Fruit fly (Drosophila melanogaster) whole organism, embryonic: ENCODE measurements around the gene CG12992.

ENCODE experiments used
- Abd-B ChIP-seq: fragments of 200-800 bp; sonication (Bioruptor generic); optimal IDR thresholded peaks from 2 replicates; lab custom pipeline; 2018; ENCODE audit warnings: missing biosample characterization, mild to moderate bottlenecking, missing genetic modification characterization, moderate library complexity
- Adf1 ChIP-seq: fragments of 200-800 bp; sonication (Bioruptor generic); IDR thresholded peaks from 2 replicates; pipeline ENCODE4 v1.3.6; 2022; ENCODE audit warnings: missing biosample characterization, missing genetic modification characterization
- Blimp-1 ChIP-seq: fragments of 200-800 bp; sonication (Bioruptor generic); optimal IDR thresholded peaks from 3 replicates; lab custom pipeline; 2018; ENCODE audit warnings: missing biosample characterization, missing genetic modification characterization, mild to moderate bottlenecking, moderate library complexity, missing genetic modification reagents
- CG10209 ChIP-seq: fragments of 200-800 bp; sonication (Bioruptor generic); optimal IDR thresholded peaks from 3 replicates; lab custom pipeline; 2017; ENCODE audit warnings: missing biosample characterization, mild to moderate bottlenecking, missing genetic modification characterization, missing genetic modification reagents
- CG12155 ChIP-seq: fragments of 200-800 bp; sonication (Bioruptor generic); optimal IDR thresholded peaks from 3 replicates; lab custom pipeline; 2016; ENCODE audit warnings: missing biosample characterization, missing genetic modification characterization
- CG12769 ChIP-seq: fragments of 200-800 bp; sonication (Bioruptor generic); optimal IDR thresholded peaks from 2 replicates; lab custom pipeline; 2019; ENCODE audit warnings: missing biosample characterization, mild to moderate bottlenecking, missing genetic modification characterization, moderate library complexity
- CG14050 ChIP-seq: fragments of 200-800 bp; sonication (Bioruptor generic); IDR thresholded peaks from 3 replicates; pipeline ENCODE4 v1.3.6; 2022; ENCODE audit warnings: missing biosample characterization, missing genetic modification characterization
- CG15696 ChIP-seq: fragments of 200-800 bp; sonication (Bioruptor generic); optimal IDR thresholded peaks from 2 replicates; lab custom pipeline; 2019; ENCODE audit warnings: missing biosample characterization, mild to moderate bottlenecking, missing genetic modification characterization, moderate library complexity
- CG17361 ChIP-seq: fragments of 200-800 bp; sonication (Bioruptor generic); IDR thresholded peaks from 3 replicates; pipeline ENCODE4 v1.3.6; 2022; ENCODE audit warnings: missing biosample characterization, missing genetic modification characterization
- CG17612 ChIP-seq: fragments of 200-800 bp; sonication (Bioruptor generic); IDR thresholded peaks from 2 replicates; pipeline ENCODE4 v1.3.6; 2022; ENCODE audit warnings: missing biosample characterization, missing genetic modification characterization
- CG18262 ChIP-seq: fragments of 200-800 bp; optimal IDR thresholded peaks from 3 replicates; lab custom pipeline; 2019; ENCODE audit warnings: missing biosample characterization, mild to moderate bottlenecking, missing genetic modification characterization, moderate library complexity
- CG2129 ChIP-seq: fragments of 200-800 bp; sonication (Bioruptor generic); IDR thresholded peaks from 2 replicates; pipeline ENCODE4 v1.3.6; 2022; ENCODE audit warnings: missing biosample characterization, missing genetic modification characterization; ENCODE audit not compliant: partially characterized antibody
- CG32772 ChIP-seq: fragments of 200-800 bp; sonication (Bioruptor generic); IDR thresholded peaks from 2 replicates; pipeline ENCODE4 v1.3.6; 2022; ENCODE audit warnings: missing biosample characterization, missing genetic modification characterization
- CG3726 ChIP-seq: fragments of 200-800 bp; sonication (Bioruptor generic); IDR thresholded peaks from 3 replicates; pipeline ENCODE4, ENCODE4 v1.3.6; 2022; ENCODE audit warnings: missing biosample characterization, missing genetic modification characterization
- CG4328 ChIP-seq: fragments of 200-800 bp; sonication (Bioruptor generic); optimal IDR thresholded peaks from 3 replicates; lab custom pipeline; 2017; ENCODE audit warnings: missing biosample characterization, missing genetic modification reagents, missing genetic modification characterization
- CG5953 ChIP-seq: fragments of 200-800 bp; sonication (Bioruptor generic); IDR thresholded peaks from 2 replicates; pipeline ENCODE4 v1.3.6; 2022; ENCODE audit warnings: missing biosample characterization, missing genetic modification characterization
- CG8089 ChIP-seq: fragments of 200-800 bp; sonication (Bioruptor generic); optimal IDR thresholded peaks from 3 replicates; lab custom pipeline; 2016; ENCODE audit warnings: missing biosample characterization, missing genetic modification characterization
- CG8765 ChIP-seq: fragments of 200-800 bp; sonication (Bioruptor generic); IDR thresholded peaks from 2 replicates; pipeline ENCODE4 v1.3.6; 2022; ENCODE audit warnings: missing biosample characterization, missing genetic modification characterization
- Dip2 ChIP-seq: fragments of 200-800 bp; sonication (Bioruptor generic); IDR thresholded peaks from 2 replicates; pipeline ENCODE4 v1.3.6; 2022; ENCODE audit warnings: missing biosample characterization, missing genetic modification characterization
- E2f2 ChIP-seq: fragments of 200-800 bp; sonication (Bioruptor generic); IDR thresholded peaks from 2 replicates; pipeline ENCODE4 v1.3.6; 2022; ENCODE audit warnings: missing biosample characterization, missing genetic modification characterization
- Fer1 ChIP-seq: fragments of 200-800 bp; sonication (Bioruptor generic); optimal IDR thresholded peaks from 2 replicates; lab custom pipeline; 2017; ENCODE audit warnings: missing biosample characterization, mild to moderate bottlenecking, missing genetic modification characterization
- HmgD ChIP-seq: fragments of 200-800 bp; sonication (Bioruptor generic); optimal IDR thresholded peaks from 3 replicates; lab custom pipeline; 2016; ENCODE audit warnings: missing biosample characterization, missing genetic modification characterization
- Hr3 ChIP-seq: fragments of 200-800 bp; sonication (Bioruptor generic); optimal IDR thresholded peaks from 3 replicates; lab custom pipeline; 2016; ENCODE audit warnings: missing biosample characterization, missing genetic modification characterization
- Hsf ChIP-seq: fragments of 200-800 bp; sonication (Bioruptor generic); optimal IDR thresholded peaks from 3 replicates; lab custom pipeline; 2016; ENCODE audit warnings: missing biosample characterization, missing genetic modification characterization
- Lim3 ChIP-seq: fragments of 200-800 bp; sonication (Bioruptor generic); IDR thresholded peaks from 2 replicates; pipeline ENCODE4 v1.3.6; 2022; ENCODE audit warnings: missing biosample characterization, missing genetic modification characterization
- MTF-1 ChIP-seq: fragments of 200-800 bp; sonication (Bioruptor generic); optimal IDR thresholded peaks from 2 replicates; lab custom pipeline; 2018; ENCODE audit warnings: missing biosample characterization, mild to moderate bottlenecking, missing genetic modification characterization, borderline replicate concordance
- Meics ChIP-seq: fragments of 200-800 bp; sonication (Bioruptor generic); optimal IDR thresholded peaks from 2 replicates; lab custom pipeline; 2017; ENCODE audit warnings: missing biosample characterization, mild to moderate bottlenecking, missing genetic modification characterization
- Stat92E ChIP-seq, 3 experiments: fragments of >200 bp in 2 of 3; fragments of 200-800 bp in 1 of 3; sonication (Bioruptor generic) in 1 of 3; optimal IDR thresholded peaks; 2 replicates each; lab custom pipeline; 2017 to 2019; ENCODE audit warnings: missing biosample characterization in 3 of 3, missing genetic modification characterization in 3 of 3, mild to moderate bottlenecking in 1 of 3, moderate library complexity in 1 of 3
- Xbp1 ChIP-seq: fragments of 200-800 bp; sonication (Bioruptor generic); optimal IDR thresholded peaks from 3 replicates; lab custom pipeline; 2016; ENCODE audit warnings: missing biosample characterization, mild to moderate bottlenecking, missing genetic modification characterization
- Xrp1 ChIP-seq: fragments of 200-800 bp; sonication (Bioruptor generic); IDR thresholded peaks from 2 replicates; pipeline ENCODE4 v1.3.6; 2022; ENCODE audit warnings: missing biosample characterization, missing genetic modification characterization
- amos ChIP-seq: fragments of 200-800 bp; sonication (Bioruptor generic); IDR thresholded peaks from 2 replicates; pipeline ENCODE4 v1.3.6; 2022; ENCODE audit warnings: missing biosample characterization, missing genetic modification characterization; ENCODE audit not compliant: partially characterized antibody
- chm ChIP-seq: fragments of 200-800 bp; sonication (Bioruptor generic); IDR thresholded peaks from 2 replicates; pipeline ENCODE4 v1.3.6; 2022; ENCODE audit warnings: missing biosample characterization, missing genetic modification characterization
- crol ChIP-seq: fragments of 200-800 bp; sonication (Bioruptor generic); IDR thresholded peaks from 2 replicates; pipeline ENCODE4 v1.3.6; 2022; ENCODE audit warnings: missing biosample characterization, missing genetic modification characterization
- gem ChIP-seq: fragments of 200-800 bp; sonication (Bioruptor generic); optimal IDR thresholded peaks from 2 replicates; lab custom pipeline; 2019; ENCODE audit warnings: missing biosample characterization, mild to moderate bottlenecking, missing genetic modification characterization, moderate library complexity
- insv ChIP-seq, 2 experiments: fragments of 200-800 bp; sonication (Bioruptor generic); optimal IDR thresholded peaks; 3 replicates each; lab custom pipeline; 2016 to 2018; ENCODE audit warnings: missing biosample characterization in 2 of 2, missing genetic modification characterization in 2 of 2
- jing ChIP-seq: fragments of 200-800 bp; sonication (Bioruptor generic); optimal IDR thresholded peaks from 2 replicates; lab custom pipeline; 2018; ENCODE audit warnings: missing biosample characterization, mild to moderate bottlenecking, missing genetic modification characterization
- kah ChIP-seq: fragments of 200-800 bp; sonication (Bioruptor generic); optimal IDR thresholded peaks from 2 replicates; lab custom pipeline; 2018; ENCODE audit warnings: missing biosample characterization, mild to moderate bottlenecking, missing genetic modification characterization
- lola ChIP-seq, 3 experiments: fragments of >200 bp in 2 of 3; fragments of 200-800 bp in 1 of 3; sonication (Bioruptor generic) in 1 of 3; optimal IDR thresholded peaks; 2 replicates each; lab custom pipeline; 2017 to 2019; ENCODE audit warnings: missing biosample characterization in 3 of 3, missing genetic modification characterization in 3 of 3, mild to moderate bottlenecking in 1 of 3, moderate library complexity in 1 of 3
- mam ChIP-seq: fragments of 200-800 bp; sonication (Bioruptor generic); optimal IDR thresholded peaks from 3 replicates; lab custom pipeline; 2016; ENCODE audit warnings: missing biosample characterization, missing genetic modification characterization
- nom ChIP-seq: fragments of 200-800 bp; sonication (Bioruptor generic); optimal IDR thresholded peaks from 2 replicates; lab custom pipeline; 2017; ENCODE audit warnings: missing biosample characterization, missing genetic modification characterization, mild to moderate bottlenecking, moderate library complexity, missing genetic modification reagents
- pzg ChIP-seq: fragments of 200-800 bp; sonication (Bioruptor generic); optimal IDR thresholded peaks from 3 replicates; lab custom pipeline; 2018; ENCODE audit warnings: missing biosample characterization, mild to moderate bottlenecking, missing genetic modification characterization, moderate library complexity
- run ChIP-seq: fragments of 200-800 bp; sonication (Bioruptor generic); optimal IDR thresholded peaks from 3 replicates; lab custom pipeline; 2018; ENCODE audit warnings: missing biosample characterization, mild to moderate bottlenecking, missing genetic modification characterization
- slp2 ChIP-seq: fragments of 200-800 bp; sonication (Bioruptor generic); optimal IDR thresholded peaks from 2 replicates; lab custom pipeline; 2016; ENCODE audit warnings: missing biosample characterization, missing genetic modification characterization
- stwl ChIP-seq: fragments of 200-800 bp; sonication (Bioruptor generic); optimal IDR thresholded peaks from 3 replicates; lab custom pipeline; 2018; ENCODE audit warnings: missing biosample characterization, mild to moderate bottlenecking, missing genetic modification characterization, moderate library complexity
- ttk ChIP-seq: fragments of 200-800 bp; sonication (Bioruptor generic); IDR thresholded peaks from 2 replicates; pipeline ENCODE4 v2.1.2; 2022; ENCODE audit warnings: missing biosample characterization, missing genetic modification characterization
- tx ChIP-seq: fragments of 200-800 bp; sonication (Bioruptor generic); optimal IDR thresholded peaks from 2 replicates; lab custom pipeline; 2016; ENCODE audit warnings: missing biosample characterization, missing genetic modification characterization
- wdn ChIP-seq: fragments of 200-800 bp; sonication (Bioruptor generic); IDR thresholded peaks from 2 replicates; pipeline ENCODE4 v1.3.6; 2022; ENCODE audit warnings: missing biosample characterization, missing genetic modification characterization
- wek ChIP-seq: fragments of 200-800 bp; sonication (Bioruptor generic); optimal IDR thresholded peaks from 3 replicates; lab custom pipeline; 2018; ENCODE audit warnings: missing biosample characterization, mild to moderate bottlenecking, missing genetic modification characterization, moderate library complexity
- zfh2 ChIP-seq: fragments of 200-800 bp; sonication (Bioruptor generic); optimal IDR thresholded peaks from 2 replicates; lab custom pipeline; 2016; ENCODE audit warnings: missing biosample characterization, missing genetic modification characterization

Gene CG12992

dm6 chrX:17631996-17632612 is 43.4 kb downstream of the CG12992 start, which contains the start of the genes corolla and ND-24 (continued):
- TF ChIP-seq wek (GFP tag; lab: Kevin White, UChicago): no peak
- peak; percentile 70 for TF ChIP-seq chm (GFP tag; lab: Robert Waterston, UW)
- TF ChIP-seq Lim3 (GFP tag; lab: Robert Waterston, UW): peak; percentile 49; the same call in 1 of the 2 replicates
- peak; percentile 87 for TF ChIP-seq Hr3 (GFP tag; lab: Kevin White, UChicago)
- TF ChIP-seq slp2 (GFP tag; lab: Kevin White, UChicago): peak; percentile 78
- TF ChIP-seq run (tag; lab: Kevin White, UChicago): no peak
- TF ChIP-seq CG17612 (GFP tag; lab: Robert Waterston, UW): peak; percentile 79
- TF ChIP-seq Fer1 (GFP tag; lab: Kevin White, UChicago): peak; percentile 77
- no peak for TF ChIP-seq HmgD (GFP tag; lab: Kevin White, UChicago)
- peak; percentile 68 for TF ChIP-seq CG10209
- TF ChIP-seq kah (GFP tag; lab: Kevin White, UChicago): peak; percentile 53
- peak in 1 of 3 experiments; percentile 75 for TF ChIP-seq lola (GFP tag; optimal IDR thresholded peaks at IDR 0.05; lab: Kevin White, UChicago)
- peak; percentile 83 for TF ChIP-seq CG12155 (GFP tag; lab: Kevin White, UChicago)
- TF ChIP-seq MTF-1 (GFP tag; lab: Kevin White, UChicago): no peak
- TF ChIP-seq Blimp-1 (GFP tag; lab: Kevin White, UChicago): peak; percentile 80
- peak; percentile 85 for TF ChIP-seq amos (GFP tag; lab: Robert Waterston, UW)
- peak; percentile 82 for TF ChIP-seq CG2129 (GFP tag; lab: Robert Waterston, UW)
- TF ChIP-seq ttk: peak; percentile 87
- no peak for TF ChIP-seq Stat92E (GFP tag; optimal IDR thresholded peaks at IDR 0.05; lab: Kevin White, UChicago)
- peak; percentile 75 for TF ChIP-seq CG14050 (GFP tag; lab: Robert Waterston, UW)
- TF ChIP-seq CG17361 (GFP tag; lab: Robert Waterston, UW): peak; percentile 84; the same call in 2 of the 3 replicates
- peak; percentile 85 for TF ChIP-seq zfh2 (GFP tag; lab: Kevin White, UChicago)
- TF ChIP-seq E2f2 (GFP tag; lab: Robert Waterston, UW): peak; percentile 87
- TF ChIP-seq CG15696 (tag; lab: Kevin White, UChicago): peak; percentile 69
- no peak for TF ChIP-seq Dip2
- TF ChIP-seq stwl (tag; lab: Kevin White, UChicago): peak; percentile 77
- peak; percentile 91 for TF ChIP-seq Hsf (GFP tag; lab: Kevin White, UChicago)
- TF ChIP-seq CG3726: 0 out of 3 replicates have a peak, but pooled peaks have one; percentile 66
- peak; percentile 69 for TF ChIP-seq CG8089 (GFP tag; lab: Kevin White, UChicago)
- peak; percentile 57; the same call in 1 of the 2 replicates for TF ChIP-seq wdn (GFP tag; lab: Robert Waterston, UW)
- TF ChIP-seq nom: peak; percentile 31
- TF ChIP-seq mam: peak; percentile 82
- peak; percentile 63 for TF ChIP-seq CG4328
- no peak for TF ChIP-seq insv (GFP tag; optimal IDR thresholded peaks at IDR 0.05; lab: Kevin White, UChicago)
- TF ChIP-seq CG18262: peak; percentile 68
- no peak for TF ChIP-seq jing (GFP tag; lab: Kevin White, UChicago)
- peak; percentile 79 for TF ChIP-seq tx (GFP tag; lab: Kevin White, UChicago)
- TF ChIP-seq CG32772: peak; percentile 91
- peak; percentile 92 for TF ChIP-seq Xrp1 (GFP tag; lab: Robert Waterston, UW)
- TF ChIP-seq CG8765: peak; percentile 78; the same call in 1 of the 2 replicates
- TF ChIP-seq Xbp1 (GFP tag; lab: Kevin White, UChicago): peak; percentile 90
- TF ChIP-seq Meics (GFP tag; lab: Kevin White, UChicago): no peak
- TF ChIP-seq crol (GFP tag; lab: Robert Waterston, UW): 0 out of 2 replicates have a peak, but pooled peaks have one; percentile 9
- TF ChIP-seq pzg (GFP tag; lab: Kevin White, UChicago): peak; percentile 70
- peak; percentile 67 for TF ChIP-seq Adf1 (GFP tag; lab: Robert Waterston, UW)
- TF ChIP-seq gem (tag; lab: Kevin White, UChicago): peak; percentile 90
- TF ChIP-seq CG12769: peak; percentile 67
- TF ChIP-seq Abd-B: peak; percentile 79
- TF ChIP-seq CG5953 (GFP tag; lab: Robert Waterston, UW): peak; percentile 69
